Worm (Caenorhabditis elegans): ENCODE results near the gene npr-4.

ce11 chrX:12516482-12516826 is 35.0 kb downstream of the npr-4 start:
- TF ChIP-seq W03F9.2 (tag; optimal IDR thresholded peaks at IDR 0.05) (no peak), him-1 (tag; optimal IDR thresholded peaks at IDR 0.05) (peak; percentile 19), dao-5 (tag; optimal IDR thresholded peaks at IDR 0.05) (no peak)

Measured in whole organism, L4/young adult.